Fruit fly (Drosophila melanogaster) whole organism, embryonic: ENCODE measurements around the gene CG14269.

Source experiments
- Atf-2 ChIP-seq: fragments of 200-800 bp; sonication (Bioruptor generic); optimal IDR thresholded peaks from 2 replicates; lab custom pipeline; 2016; ENCODE audit warnings: missing biosample characterization, missing genetic modification characterization
- Atf6 ChIP-seq: fragments of 200-800 bp; sonication (Bioruptor generic); IDR thresholded peaks from 2 replicates; pipeline ENCODE4 v1.3.6; 2022; ENCODE audit warnings: missing biosample characterization, missing genetic modification characterization
- Blimp-1 ChIP-seq: fragments of 200-800 bp; sonication (Bioruptor generic); optimal IDR thresholded peaks from 3 replicates; lab custom pipeline; 2018; ENCODE audit warnings: missing biosample characterization, missing genetic modification characterization, mild to moderate bottlenecking, moderate library complexity, missing genetic modification reagents
- CG10431 ChIP-seq: fragments of 200-800 bp; sonication (Bioruptor generic); optimal IDR thresholded peaks from 3 replicates; lab custom pipeline; 2018; ENCODE audit warnings: missing biosample characterization, mild to moderate bottlenecking, missing genetic modification characterization
- CG12071 ChIP-seq: fragments of 200-800 bp; sonication (Bioruptor generic); optimal IDR thresholded peaks from 3 replicates; lab custom pipeline; 2018; ENCODE audit warnings: missing biosample characterization, mild to moderate bottlenecking, missing genetic modification characterization
- CG12942 ChIP-seq: fragments of 200-800 bp; sonication (Bioruptor generic); optimal IDR thresholded peaks from 3 replicates; lab custom pipeline; 2016; ENCODE audit warnings: missing biosample characterization, missing genetic modification characterization
- CG15479 ChIP-seq: fragments of 200-800 bp; sonication (Bioruptor generic); optimal IDR thresholded peaks from 3 replicates; lab custom pipeline; 2019; ENCODE audit warnings: missing biosample characterization, mild to moderate bottlenecking, missing genetic modification characterization, moderate library complexity
- CG16815 ChIP-seq: fragments of 200-800 bp; sonication (Bioruptor generic); optimal IDR thresholded peaks from 3 replicates; lab custom pipeline; 2017; ENCODE audit warnings: missing biosample characterization, mild to moderate bottlenecking, missing genetic modification characterization
- CG18764 ChIP-seq: fragments of 200-800 bp; sonication (Bioruptor generic); optimal IDR thresholded peaks from 3 replicates; lab custom pipeline; 2016; ENCODE audit warnings: missing biosample characterization, missing genetic modification characterization
- CG2199 ChIP-seq: fragments of 200-800 bp; sonication (Bioruptor generic); IDR thresholded peaks from 3 replicates; pipeline ENCODE4 v1.3.6; 2022; ENCODE audit warnings: missing biosample characterization, missing genetic modification characterization
- CG2202 ChIP-seq: fragments of 200-800 bp; sonication (Bioruptor generic); optimal IDR thresholded peaks from 2 replicates; lab custom pipeline; 2018; ENCODE audit warnings: missing biosample characterization, mild to moderate bottlenecking, missing genetic modification characterization
- CG2678 ChIP-seq: fragments of 200-800 bp; sonication (Bioruptor generic); optimal IDR thresholded peaks from 3 replicates; lab custom pipeline; 2019; ENCODE audit warnings: missing biosample characterization, mild to moderate bottlenecking, missing genetic modification characterization, moderate library complexity
- CG30020 ChIP-seq: fragments of 200-800 bp; optimal IDR thresholded peaks from 2 replicates; lab custom pipeline; 2019; ENCODE audit warnings: missing biosample characterization, mild to moderate bottlenecking, missing genetic modification characterization, moderate library complexity
- CG31441 ChIP-seq: fragments of 200-800 bp; sonication (Bioruptor generic); IDR thresholded peaks from 2 replicates; pipeline ENCODE4 v1.3.6; 2022; ENCODE audit warnings: missing biosample characterization, missing genetic modification characterization
- CG3281 ChIP-seq: fragments of 200-800 bp; sonication (Bioruptor generic); optimal IDR thresholded peaks from 3 replicates; lab custom pipeline; 2017; ENCODE audit warnings: missing biosample characterization, mild to moderate bottlenecking, missing genetic modification characterization
- CG4854 ChIP-seq: fragments of 200-800 bp; sonication (Bioruptor generic); optimal IDR thresholded peaks from 2 replicates; lab custom pipeline; 2016; ENCODE audit warnings: missing biosample characterization, missing genetic modification characterization, inconsistent platforms
- CG6791 ChIP-seq: fragments of 200-800 bp; sonication (Bioruptor generic); IDR thresholded peaks from 3 replicates; pipeline ENCODE4 v1.3.6; 2022; ENCODE audit warnings: missing biosample characterization, missing genetic modification characterization; ENCODE audit not compliant: partially characterized antibody
- CG7987 ChIP-seq: fragments of 200-800 bp; sonication (Bioruptor generic); optimal IDR thresholded peaks from 2 replicates; lab custom pipeline; 2018; ENCODE audit warnings: missing biosample characterization, mild to moderate bottlenecking, missing genetic modification characterization, moderate library complexity
- CG9727 ChIP-seq: fragments of 200-800 bp; sonication (Bioruptor generic); optimal IDR thresholded peaks from 3 replicates; lab custom pipeline; 2017; ENCODE audit warnings: missing biosample characterization, mild to moderate bottlenecking, missing genetic modification characterization
- Dfd ChIP-seq, 2 experiments: fragments of >200 bp; optimal IDR thresholded peaks; 2 replicates each; lab custom pipeline; 2017; ENCODE audit warnings: missing biosample characterization in 2 of 2, missing genetic modification characterization in 2 of 2
- GATAe ChIP-seq: fragments of 200-800 bp; sonication (Bioruptor generic); conservative IDR thresholded peaks from 2 replicates; pipeline ENCODE4 v1.3.6; 2022; ENCODE audit warnings: missing biosample characterization, missing genetic modification characterization
- Hmr ChIP-seq: fragments of 200-800 bp; sonication (Bioruptor generic); optimal IDR thresholded peaks from 3 replicates; lab custom pipeline; 2017; ENCODE audit warnings: mild to moderate bottlenecking, missing biosample characterization, missing genetic modification reagents, missing genetic modification characterization
- Hsf ChIP-seq: fragments of 200-800 bp; sonication (Bioruptor generic); optimal IDR thresholded peaks from 3 replicates; lab custom pipeline; 2016; ENCODE audit warnings: missing biosample characterization, missing genetic modification characterization
- Lhr ChIP-seq: fragments of 200-800 bp; sonication (Bioruptor generic); optimal IDR thresholded peaks from 3 replicates; lab custom pipeline; 2017; ENCODE audit warnings: mild to moderate bottlenecking, missing biosample characterization, missing genetic modification reagents, missing genetic modification characterization
- NC2β ChIP-seq: fragments of 200-800 bp; sonication (Bioruptor generic); optimal IDR thresholded peaks from 2 replicates; lab custom pipeline; 2016; ENCODE audit warnings: missing biosample characterization, missing genetic modification characterization
- Pdp1 ChIP-seq, 2 experiments: fragments of 200-800 bp; sonication (Bioruptor generic); optimal IDR thresholded peaks; 3 replicates each; lab custom pipeline; 2016; ENCODE audit warnings: missing biosample characterization in 2 of 2, missing genetic modification characterization in 2 of 2, mild to moderate bottlenecking in 1 of 2, moderate library complexity in 1 of 2
- Sin3A ChIP-seq: fragments of >200 bp; optimal IDR thresholded peaks from 2 replicates; lab custom pipeline; 2018
- Sox102F ChIP-seq: fragments of 200-800 bp; sonication (Bioruptor generic); optimal IDR thresholded peaks from 2 replicates; lab custom pipeline; 2018; ENCODE audit warnings: missing biosample characterization, mild to moderate bottlenecking, missing genetic modification characterization, moderate library complexity
- Stat92E ChIP-seq, 3 experiments: fragments of >200 bp in 2 of 3; fragments of 200-800 bp in 1 of 3; sonication (Bioruptor generic) in 1 of 3; optimal IDR thresholded peaks; 2 replicates each; lab custom pipeline; 2017 to 2019; ENCODE audit warnings: missing biosample characterization in 3 of 3, missing genetic modification characterization in 3 of 3, mild to moderate bottlenecking in 1 of 3, moderate library complexity in 1 of 3
- aop ChIP-seq: fragments of 200-800 bp; sonication (Bioruptor generic); IDR thresholded peaks from 2 replicates; pipeline ENCODE4 v1.3.6; 2022; ENCODE audit warnings: missing biosample characterization, missing genetic modification characterization
- ap ChIP-seq: fragments of 200-800 bp; sonication (Bioruptor generic); IDR thresholded peaks from 2 replicates; pipeline ENCODE4 v1.3.6; 2022; ENCODE audit warnings: missing biosample characterization, missing genetic modification characterization
- br ChIP-seq: fragments of >200 bp; optimal IDR thresholded peaks from 2 replicates; lab custom pipeline; 2017
- cad ChIP-seq: fragments of >200 bp; optimal IDR thresholded peaks from 2 replicates; lab custom pipeline; 2017; ENCODE audit warnings: missing biosample characterization, missing genetic modification characterization
- chif ChIP-seq, 2 experiments: fragments of 200-800 bp; sonication (Bioruptor generic); optimal IDR thresholded peaks; 3 replicates each; lab custom pipeline; 2016; ENCODE audit warnings: missing biosample characterization in 2 of 2, missing genetic modification characterization in 2 of 2
- crc ChIP-seq: fragments of 200-800 bp; sonication (Bioruptor generic); optimal IDR thresholded peaks from 2 replicates; lab custom pipeline; 2016; ENCODE audit warnings: missing biosample characterization, missing genetic modification characterization
- da ChIP-seq: fragments of 200-800 bp; sonication (Bioruptor generic); optimal IDR thresholded peaks from 2 replicates; lab custom pipeline; 2016; ENCODE audit warnings: missing biosample characterization, missing genetic modification characterization
- dm ChIP-seq: fragments of 200-800 bp; sonication (Bioruptor generic); optimal IDR thresholded peaks from 3 replicates; lab custom pipeline; 2016; ENCODE audit warnings: missing biosample characterization, missing genetic modification characterization
- dysf ChIP-seq: fragments of 200-800 bp; sonication (Bioruptor generic); IDR thresholded peaks from 3 replicates; pipeline ENCODE4 v1.3.6; 2022; ENCODE audit warnings: missing biosample characterization, missing genetic modification characterization
- emc ChIP-seq: fragments of 200-800 bp; sonication (Bioruptor generic); optimal IDR thresholded peaks from 2 replicates; lab custom pipeline; 2016; ENCODE audit warnings: missing biosample characterization, missing genetic modification characterization
- en ChIP-seq: fragments of 200-800 bp; sonication (Bioruptor generic); optimal IDR thresholded peaks from 2 replicates; lab custom pipeline; 2016; ENCODE audit warnings: missing biosample characterization, missing genetic modification characterization
- ftz-f1 ChIP-seq: fragments of 200-800 bp; sonication (Bioruptor generic); optimal IDR thresholded peaks from 2 replicates; lab custom pipeline; 2016; ENCODE audit warnings: missing biosample characterization, missing genetic modification characterization
- h ChIP-seq: fragments of >200 bp; optimal IDR thresholded peaks from 2 replicates; lab custom pipeline; 2017
- kah ChIP-seq: fragments of 200-800 bp; sonication (Bioruptor generic); optimal IDR thresholded peaks from 2 replicates; lab custom pipeline; 2018; ENCODE audit warnings: missing biosample characterization, mild to moderate bottlenecking, missing genetic modification characterization
- mam ChIP-seq: fragments of 200-800 bp; sonication (Bioruptor generic); optimal IDR thresholded peaks from 3 replicates; lab custom pipeline; 2016; ENCODE audit warnings: missing biosample characterization, missing genetic modification characterization
- pb ChIP-seq: fragments of 200-800 bp; sonication (Bioruptor generic); optimal IDR thresholded peaks from 3 replicates; lab custom pipeline; 2016; ENCODE audit warnings: missing biosample characterization, missing genetic modification characterization
- pzg ChIP-seq: fragments of 200-800 bp; sonication (Bioruptor generic); optimal IDR thresholded peaks from 3 replicates; lab custom pipeline; 2018; ENCODE audit warnings: missing biosample characterization, mild to moderate bottlenecking, missing genetic modification characterization, moderate library complexity
- tio ChIP-seq: fragments of 200-800 bp; sonication (Bioruptor generic); optimal IDR thresholded peaks from 2 replicates; lab custom pipeline; 2017; ENCODE audit warnings: missing biosample characterization, missing genetic modification characterization, inconsistent platforms
- tna ChIP-seq: fragments of 200-800 bp; sonication (Bioruptor generic); IDR thresholded peaks from 2 replicates; pipeline ENCODE4 v1.3.6; 2022; ENCODE audit warnings: missing biosample characterization, missing genetic modification characterization; ENCODE audit not compliant: partially characterized antibody
- ttk ChIP-seq: fragments of 200-800 bp; sonication (Bioruptor generic); IDR thresholded peaks from 2 replicates; pipeline ENCODE4 v2.1.2; 2022; ENCODE audit warnings: missing biosample characterization, missing genetic modification characterization
- usp ChIP-seq: fragments of >200 bp; optimal IDR thresholded peaks from 2 replicates; lab custom pipeline; 2017; ENCODE audit warnings: missing biosample characterization, missing genetic modification characterization

The CG14269 gene

dm6 chrX:3482119-3483014 is 46.8 kb upstream of the CG14269 start, which contains the start of the genes CG10804 and CG10802 (continued):
- TF ChIP-seq cad = no peak
- peak; percentile 69 for TF ChIP-seq tio (GFP tag; lab: Kevin White, UChicago)
- peak; percentile 34 for TF ChIP-seq Sin3A (lab: Kevin White, UChicago)
- peak; percentile 50 for TF ChIP-seq CG4854 (GFP tag; lab: Kevin White, UChicago)
- TF ChIP-seq CG2202 = peak; percentile 16
- TF ChIP-seq h = no peak
- TF ChIP-seq mam (GFP tag; lab: Kevin White, UChicago) = peak; percentile 90
- TF ChIP-seq CG18764 (GFP tag; lab: Kevin White, UChicago) = peak; percentile 70
- TF ChIP-seq br (lab: Kevin White, UChicago) = no peak
- TF ChIP-seq Hmr (GFP tag; lab: Kevin White, UChicago) = no peak
- TF ChIP-seq Hsf = peak; percentile 82
- TF ChIP-seq en (GFP tag; lab: Kevin White, UChicago) = peak; percentile 34
- TF ChIP-seq CG2678 (tag; lab: Kevin White, UChicago) = no peak
- peak; percentile 72 for TF ChIP-seq CG9727 (GFP tag; lab: Kevin White, UChicago)
- peak; percentile 37 for TF ChIP-seq NC2β (GFP tag; lab: Kevin White, UChicago)
- TF ChIP-seq GATAe (GFP tag; lab: Robert Waterston, UW) = peak; percentile 61; the same call in 1 of the 2 replicates
- TF ChIP-seq tna (GFP tag; lab: Robert Waterston, UW) = peak; percentile 12; the same call in 1 of the 2 replicates
- no peak for TF ChIP-seq usp
- TF ChIP-seq CG3281 (GFP tag; lab: Kevin White, UChicago) = peak; percentile 58
- TF ChIP-seq Sox102F (GFP tag; lab: Kevin White, UChicago) = peak; percentile 74
- peak; percentile 56 for TF ChIP-seq Blimp-1 (GFP tag; lab: Kevin White, UChicago)
- peak; percentile 76 to 80 for TF ChIP-seq Pdp1 (GFP tag; optimal IDR thresholded peaks at IDR 0.05; lab: Kevin White, UChicago)
- TF ChIP-seq da (GFP tag; lab: Kevin White, UChicago) = peak; percentile 60
- TF ChIP-seq ftz-f1 = no peak
- TF ChIP-seq ap = 0 out of 2 replicates have a peak, but pooled peaks have one; percentile 21
- TF ChIP-seq CG30020 (tag; lab: Kevin White, UChicago) = peak; percentile 52
- TF ChIP-seq CG12071 (GFP tag; lab: Kevin White, UChicago) = no peak
- peak; percentile 90 for TF ChIP-seq ttk (GFP tag; lab: Robert Waterston, UW)
- TF ChIP-seq CG16815 (GFP tag; lab: Kevin White, UChicago) = peak; percentile 52
- TF ChIP-seq CG10431 (GFP tag; lab: Kevin White, UChicago) = no peak
- TF ChIP-seq kah (GFP tag; lab: Kevin White, UChicago) = no peak
- 0 out of 3 replicates have a peak, but pooled peaks have one; percentile 37 for TF ChIP-seq CG2199 (GFP tag; lab: Robert Waterston, UW)
- TF ChIP-seq dm (GFP tag; lab: Kevin White, UChicago) = peak; percentile 53
- peak; percentile 65 for TF ChIP-seq pb (GFP tag; lab: Kevin White, UChicago)
- peak; percentile 69 to 80 for TF ChIP-seq chif (GFP tag; optimal IDR thresholded peaks at IDR 0.05; lab: Kevin White, UChicago)
- peak; percentile 80 for TF ChIP-seq CG15479 (GFP tag; lab: Kevin White, UChicago)
- TF ChIP-seq Stat92E (GFP tag; optimal IDR thresholded peaks at IDR 0.05; lab: Kevin White, UChicago) = no peak
- peak; percentile 89 for TF ChIP-seq dysf (GFP tag; lab: Robert Waterston, UW)
- TF ChIP-seq CG31441 (GFP tag; lab: Robert Waterston, UW) = peak; percentile 86
- peak; percentile 26 for TF ChIP-seq crc (GFP tag; lab: Kevin White, UChicago)
- peak; percentile 81 for TF ChIP-seq Atf6 (GFP tag; lab: Robert Waterston, UW)
- TF ChIP-seq Lhr (GFP tag; lab: Kevin White, UChicago) = peak; percentile 69
- TF ChIP-seq CG12942 (GFP tag; lab: Kevin White, UChicago) = peak; percentile 70
- peak; percentile 14 for TF ChIP-seq CG7987 (GFP tag; lab: Kevin White, UChicago)
- no peak for TF ChIP-seq aop (GFP tag; lab: Robert Waterston, UW)
- TF ChIP-seq CG6791 = no peak
- TF ChIP-seq Dfd (GFP tag; optimal IDR thresholded peaks at IDR 0.05; lab: Kevin White, UChicago) = no peak
- TF ChIP-seq pzg (GFP tag; lab: Kevin White, UChicago) = peak; percentile 63
- TF ChIP-seq Atf-2 (GFP tag; lab: Kevin White, UChicago) = peak; percentile 75
- peak; percentile 46 for TF ChIP-seq emc (GFP tag; lab: Kevin White, UChicago)
